Worm (Caenorhabditis elegans): ENCODE results near the gene Y37D8A.29.

DNA sequence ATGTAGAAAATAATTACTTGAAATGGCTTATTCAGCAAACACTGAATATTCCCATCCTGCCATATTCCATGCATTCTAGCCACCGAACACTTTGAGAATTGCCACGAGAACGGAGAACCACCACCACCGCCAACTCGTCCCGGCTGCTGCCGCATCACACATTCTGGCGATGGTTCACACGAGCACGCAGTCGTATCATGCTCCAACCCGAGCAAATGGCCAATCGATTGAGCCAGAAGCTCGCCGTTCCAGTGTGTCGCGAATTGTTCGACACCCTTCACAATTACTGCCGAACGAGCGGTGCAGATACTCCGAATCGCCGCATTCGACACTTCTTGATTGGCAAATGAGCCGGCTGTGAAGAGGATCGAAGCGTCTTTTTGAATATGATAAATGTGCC is 6.3 kb downstream of the Y37D8A.29 start:
- TF ChIP-seq egl-27 (tag; optimal IDR thresholded peaks at IDR 0.05) (no peak), nhr-11 (tag; optimal IDR thresholded peaks at IDR 0.05) (no peak), nhr-237 (tag; optimal IDR thresholded peaks at IDR 0.05) (no peak), ztf-1 (GFP tag; conservative IDR thresholded peaks at IDR 0.05) (no peak), nhr-25 (tag; optimal IDR thresholded peaks at IDR 0.05) (no peak)
